Fruit fly (Drosophila melanogaster) S2 (cell line): ENCODE measurements around the gene CG7379.
"Not testable (repeated sequence)": the region's sequence is repeated elsewhere in the genome, so short reads cannot be mapped to it uniquely, and the experiment has no call there.

Experiments
- CG8478 ChIP-seq: fragments of >200 bp; optimal IDR thresholded peaks from 2 replicates; lab custom pipeline; 2018
- CTCF ChIP-seq, 2 experiments: fragments of >200 bp; optimal IDR thresholded peaks; 2 replicates each; lab custom pipeline; 2018

dm6 chr3R:17763088-17763487, 35.0 kb downstream of the CG7379 start, which contains the start of gene TyrR:
- TF ChIP-seq CTCF (optimal IDR thresholded peaks at IDR 0.05; lab: Kevin White, UChicago); CG8478 (lab: Kevin White, UChicago): not testable (repeated sequence)
